Fruit fly (Drosophila melanogaster) whole organism, embryonic: ENCODE results near the gene Ogdh.

Experiments
- Adf1 ChIP-seq: fragments of 200-800 bp; sonication (Bioruptor generic); IDR thresholded peaks from 2 replicates; pipeline ENCODE4 v1.3.6; 2022; ENCODE audit warnings: missing biosample characterization, missing genetic modification characterization
- Antp ChIP-seq: fragments of 200-800 bp; sonication (Bioruptor generic); optimal IDR thresholded peaks from 3 replicates; lab custom pipeline; 2016; ENCODE audit warnings: missing biosample characterization, missing genetic modification characterization
- BEAF-32 ChIP-seq: fragments of 200-800 bp; sonication (Bioruptor generic); optimal IDR thresholded peaks from 3 replicates; lab custom pipeline; 2017; ENCODE audit warnings: missing biosample characterization, missing genetic modification characterization, mild to moderate bottlenecking, moderate library complexity, missing genetic modification reagents
- CG10431 ChIP-seq: fragments of 200-800 bp; sonication (Bioruptor generic); optimal IDR thresholded peaks from 3 replicates; lab custom pipeline; 2018; ENCODE audit warnings: missing biosample characterization, mild to moderate bottlenecking, missing genetic modification characterization
- CG10654 ChIP-seq: fragments of 200-800 bp; sonication (Bioruptor generic); optimal IDR thresholded peaks from 2 replicates; lab custom pipeline; 2016; ENCODE audit warnings: missing biosample characterization, missing genetic modification characterization
- CG12744 ChIP-seq: fragments of 200-800 bp; sonication (Bioruptor generic); optimal IDR thresholded peaks from 2 replicates; lab custom pipeline; 2016; ENCODE audit warnings: missing biosample characterization, missing genetic modification characterization
- CG12769 ChIP-seq: fragments of 200-800 bp; sonication (Bioruptor generic); optimal IDR thresholded peaks from 2 replicates; lab custom pipeline; 2019; ENCODE audit warnings: missing biosample characterization, mild to moderate bottlenecking, missing genetic modification characterization, moderate library complexity
- CG13775 ChIP-seq: fragments of 200-800 bp; sonication (Bioruptor generic); optimal IDR thresholded peaks from 3 replicates; lab custom pipeline; 2017; ENCODE audit warnings: missing biosample characterization, mild to moderate bottlenecking, missing genetic modification characterization
- CG15011 ChIP-seq: fragments of 200-800 bp; sonication (Bioruptor generic); optimal IDR thresholded peaks from 3 replicates; lab custom pipeline; 2018; ENCODE audit warnings: missing biosample characterization, mild to moderate bottlenecking, missing genetic modification characterization
- CG15269 ChIP-seq: fragments of 200-800 bp; sonication (Bioruptor generic); optimal IDR thresholded peaks from 2 replicates; lab custom pipeline; 2018; ENCODE audit warnings: missing biosample characterization, mild to moderate bottlenecking, missing genetic modification characterization, moderate library complexity
- CG1529 ChIP-seq: fragments of 200-800 bp; sonication (Bioruptor generic); optimal IDR thresholded peaks from 3 replicates; lab custom pipeline; 2018; ENCODE audit warnings: missing biosample characterization, missing genetic modification characterization
- CG16813 ChIP-seq: fragments of 200-800 bp; sonication (Bioruptor generic); IDR thresholded peaks from 3 replicates; pipeline ENCODE4 v1.3.6; 2022; ENCODE audit warnings: missing biosample characterization, missing genetic modification characterization; ENCODE audit not compliant: partially characterized antibody
- CG17328 ChIP-seq: fragments of 200-800 bp; sonication (Bioruptor generic); IDR thresholded peaks from 2 replicates; pipeline ENCODE4 v1.3.6; 2022; ENCODE audit warnings: missing biosample characterization, missing genetic modification characterization
- CG1792 ChIP-seq: fragments of 200-800 bp; sonication (Bioruptor generic); optimal IDR thresholded peaks from 2 replicates; lab custom pipeline; 2016; ENCODE audit warnings: missing biosample characterization, missing genetic modification characterization
- CG18476 ChIP-seq: fragments of 200-800 bp; sonication (Bioruptor generic); optimal IDR thresholded peaks from 2 replicates; lab custom pipeline; 2016; ENCODE audit warnings: missing biosample characterization, mild to moderate bottlenecking, missing genetic modification characterization
- CG18764 ChIP-seq: fragments of 200-800 bp; sonication (Bioruptor generic); optimal IDR thresholded peaks from 3 replicates; lab custom pipeline; 2016; ENCODE audit warnings: missing biosample characterization, missing genetic modification characterization
- CG2712 ChIP-seq: fragments of 200-800 bp; optimal IDR thresholded peaks from 3 replicates; lab custom pipeline; 2019; ENCODE audit warnings: missing biosample characterization, mild to moderate bottlenecking, missing genetic modification characterization, moderate library complexity
- CG31224 ChIP-seq: fragments of 200-800 bp; sonication (Bioruptor generic); IDR thresholded peaks from 2 replicates; pipeline ENCODE4 v1.3.6; 2022; ENCODE audit warnings: missing biosample characterization, missing genetic modification characterization
- CG31441 ChIP-seq: fragments of 200-800 bp; sonication (Bioruptor generic); IDR thresholded peaks from 2 replicates; pipeline ENCODE4 v1.3.6; 2022; ENCODE audit warnings: missing biosample characterization, missing genetic modification characterization
- CG4328 ChIP-seq: fragments of 200-800 bp; sonication (Bioruptor generic); optimal IDR thresholded peaks from 3 replicates; lab custom pipeline; 2017; ENCODE audit warnings: missing biosample characterization, missing genetic modification reagents, missing genetic modification characterization
- CG6854 ChIP-seq: fragments of 200-800 bp; sonication (Bioruptor generic); optimal IDR thresholded peaks from 3 replicates; lab custom pipeline; 2017; ENCODE audit warnings: missing biosample characterization, mild to moderate bottlenecking, missing genetic modification characterization
- CG8281 ChIP-seq: fragments of 200-800 bp; sonication (Bioruptor generic); optimal IDR thresholded peaks from 2 replicates; lab custom pipeline; 2018; ENCODE audit warnings: missing biosample characterization, mild to moderate bottlenecking, missing genetic modification characterization, moderate library complexity
- CG9727 ChIP-seq: fragments of 200-800 bp; sonication (Bioruptor generic); optimal IDR thresholded peaks from 3 replicates; lab custom pipeline; 2017; ENCODE audit warnings: missing biosample characterization, mild to moderate bottlenecking, missing genetic modification characterization
- Dip2 ChIP-seq: fragments of 200-800 bp; sonication (Bioruptor generic); IDR thresholded peaks from 2 replicates; pipeline ENCODE4 v1.3.6; 2022; ENCODE audit warnings: missing biosample characterization, missing genetic modification characterization
- Doc2 ChIP-seq: fragments of 200-800 bp; sonication (Bioruptor generic); IDR thresholded peaks from 2 replicates; pipeline ENCODE4 v1.3.6; 2022; ENCODE audit warnings: missing biosample characterization, missing genetic modification characterization
- Dp ChIP-seq: fragments of 200-800 bp; sonication (Bioruptor generic); optimal IDR thresholded peaks from 2 replicates; lab custom pipeline; 2018; ENCODE audit warnings: missing biosample characterization, mild to moderate bottlenecking, missing genetic modification characterization, moderate library complexity
- Eip74EF ChIP-seq, 2 experiments: fragments of 200-800 bp in 1 of 2; fragments of >200 bp in 1 of 2; sonication (Bioruptor generic) in 1 of 2; optimal IDR thresholded peaks; 2 replicates each; lab custom pipeline; 2017 to 2019; ENCODE audit warnings: missing biosample characterization in 2 of 2, missing genetic modification characterization in 2 of 2, mild to moderate bottlenecking in 1 of 2, moderate library complexity in 1 of 2
- Ets97D ChIP-seq: fragments of 200-800 bp; sonication (Bioruptor generic); optimal IDR thresholded peaks from 3 replicates; lab custom pipeline; 2016; ENCODE audit warnings: missing biosample characterization, missing genetic modification characterization
- GATAe ChIP-seq: fragments of 200-800 bp; sonication (Bioruptor generic); conservative IDR thresholded peaks from 2 replicates; pipeline ENCODE4 v1.3.6; 2022; ENCODE audit warnings: missing biosample characterization, missing genetic modification characterization
- H2.0 ChIP-seq: fragments of 200-800 bp; sonication (Bioruptor generic); IDR thresholded peaks from 2 replicates; pipeline ENCODE4 v1.3.6; 2022; ENCODE audit warnings: missing biosample characterization, missing genetic modification characterization
- Hr51 ChIP-seq, 2 experiments: fragments of 200-800 bp; sonication (Bioruptor generic); optimal IDR thresholded peaks; 2 replicates in 1 of 2; 3 replicates in 1 of 2; lab custom pipeline; 2016 to 2018; ENCODE audit warnings: missing biosample characterization in 2 of 2, missing genetic modification characterization in 2 of 2, mild to moderate bottlenecking in 1 of 2, moderate library complexity in 1 of 2
- MESR4 ChIP-seq: fragments of 200-800 bp; sonication (Bioruptor generic); optimal IDR thresholded peaks from 2 replicates; lab custom pipeline; 2018; ENCODE audit warnings: missing biosample characterization, mild to moderate bottlenecking, missing genetic modification characterization, moderate library complexity
- Neu2 ChIP-seq: fragments of 200-800 bp; sonication (Bioruptor generic); optimal IDR thresholded peaks from 3 replicates; lab custom pipeline; 2016; ENCODE audit warnings: missing biosample characterization, missing genetic modification characterization, borderline replicate concordance
- Oaz ChIP-seq: fragments of 200-800 bp; sonication (Bioruptor generic); IDR thresholded peaks from 2 replicates; pipeline ENCODE4 v1.3.6; 2022; ENCODE audit warnings: missing biosample characterization, missing genetic modification characterization
- YL-1 ChIP-seq: fragments of 200-800 bp; sonication (Bioruptor generic); optimal IDR thresholded peaks from 3 replicates; lab custom pipeline; 2017; ENCODE audit warnings: missing biosample characterization, mild to moderate bottlenecking, missing genetic modification characterization
- al ChIP-seq: fragments of 200-800 bp; sonication (Bioruptor generic); IDR thresholded peaks from 2 replicates; pipeline ENCODE4 v1.3.6; 2022; ENCODE audit warnings: missing biosample characterization, missing genetic modification characterization
- aop ChIP-seq: fragments of 200-800 bp; sonication (Bioruptor generic); IDR thresholded peaks from 2 replicates; pipeline ENCODE4 v1.3.6; 2022; ENCODE audit warnings: missing biosample characterization, missing genetic modification characterization
- ato ChIP-seq: fragments of 200-800 bp; sonication (Bioruptor generic); IDR thresholded peaks from 2 replicates; pipeline ENCODE4 v1.3.6; 2022; ENCODE audit warnings: missing biosample characterization, missing genetic modification characterization; ENCODE audit not compliant: partially characterized antibody
- bcd ChIP-seq: fragments of 200-800 bp; sonication (Bioruptor generic); optimal IDR thresholded peaks from 2 replicates; lab custom pipeline; 2017; ENCODE audit warnings: missing biosample characterization, mild to moderate bottlenecking, missing genetic modification characterization
- chm ChIP-seq: fragments of 200-800 bp; sonication (Bioruptor generic); IDR thresholded peaks from 2 replicates; pipeline ENCODE4 v1.3.6; 2022; ENCODE audit warnings: missing biosample characterization, missing genetic modification characterization
- dati ChIP-seq: fragments of 200-800 bp; sonication (Bioruptor generic); IDR thresholded peaks from 2 replicates; pipeline ENCODE4 v1.3.6; 2022; ENCODE audit warnings: missing biosample characterization, missing genetic modification characterization
- dysf ChIP-seq: fragments of 200-800 bp; sonication (Bioruptor generic); IDR thresholded peaks from 3 replicates; pipeline ENCODE4 v1.3.6; 2022; ENCODE audit warnings: missing biosample characterization, missing genetic modification characterization
- fru ChIP-seq: fragments of >200 bp; optimal IDR thresholded peaks from 2 replicates; lab custom pipeline; 2017
- ham ChIP-seq: fragments of 200-800 bp; sonication (Bioruptor generic); IDR thresholded peaks from 2 replicates; pipeline ENCODE4 v1.3.6; 2022; ENCODE audit warnings: missing biosample characterization, missing genetic modification characterization
- hth ChIP-seq: fragments of >200 bp; optimal IDR thresholded peaks from 2 replicates; lab custom pipeline; 2017; ENCODE audit warnings: inconsistent platforms
- inv ChIP-seq: fragments of 200-800 bp; sonication (Bioruptor generic); IDR thresholded peaks from 2 replicates; pipeline ENCODE4 v1.3.6; 2022; ENCODE audit warnings: missing biosample characterization, missing genetic modification characterization; ENCODE audit not compliant: partially characterized antibody
- luna ChIP-seq: fragments of 200-800 bp; sonication (Bioruptor generic); optimal IDR thresholded peaks from 2 replicates; lab custom pipeline; 2016; ENCODE audit warnings: missing biosample characterization, missing genetic modification characterization
- nerfin-2 ChIP-seq: fragments of 200-800 bp; sonication (Bioruptor generic); IDR thresholded peaks from 2 replicates; pipeline ENCODE4 v1.3.6; 2022; ENCODE audit warnings: missing biosample characterization, missing genetic modification characterization; ENCODE audit not compliant: partially characterized antibody
- nom ChIP-seq: fragments of 200-800 bp; sonication (Bioruptor generic); optimal IDR thresholded peaks from 2 replicates; lab custom pipeline; 2017; ENCODE audit warnings: missing biosample characterization, missing genetic modification characterization, mild to moderate bottlenecking, moderate library complexity, missing genetic modification reagents
- sqz ChIP-seq: fragments of 200-800 bp; sonication (Bioruptor generic); optimal IDR thresholded peaks from 3 replicates; lab custom pipeline; 2018; ENCODE audit warnings: missing biosample characterization, mild to moderate bottlenecking, missing genetic modification characterization
- trem ChIP-seq: fragments of 200-800 bp; optimal IDR thresholded peaks from 3 replicates; lab custom pipeline; 2019; ENCODE audit warnings: missing biosample characterization, mild to moderate bottlenecking, missing genetic modification characterization, moderate library complexity

Ogdh gene

DNA sequence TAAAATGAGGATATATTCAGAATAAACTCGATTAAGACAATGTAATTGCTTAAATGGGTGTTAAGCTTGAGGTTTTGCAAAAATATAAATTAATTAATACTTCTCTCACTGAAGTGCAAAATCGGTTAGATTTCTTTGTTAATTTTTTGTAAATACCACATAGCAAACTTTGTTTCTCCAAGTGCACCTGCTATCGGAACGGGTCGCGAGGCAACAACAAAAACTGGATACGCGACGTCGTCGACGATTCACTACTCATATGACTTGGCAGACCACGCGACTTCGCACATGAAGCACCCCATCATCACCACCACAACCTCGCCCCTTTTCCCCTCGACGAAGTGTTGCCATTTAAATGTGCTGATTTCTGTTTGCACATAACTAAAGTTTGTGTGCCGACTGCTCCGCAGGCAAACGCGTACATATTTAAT, 52.4 kb downstream of the Ogdh start (continued):
- peak; percentile 16; the same call in 1 of the 2 replicates for TF ChIP-seq CG31224 (GFP tag; lab: Robert Waterston, UW)
- peak; percentile 55; the same call in 2 of the 3 replicates for TF ChIP-seq dysf (GFP tag; lab: Robert Waterston, UW)
- TF ChIP-seq dati (GFP tag; lab: Robert Waterston, UW): no peak
- TF ChIP-seq H2.0 (GFP tag; lab: Robert Waterston, UW): peak; percentile 26; the same call in 1 of the 2 replicates
- no peak for TF ChIP-seq Eip74EF (GFP tag; optimal IDR thresholded peaks at IDR 0.05; lab: Kevin White, UChicago)
- no peak for TF ChIP-seq CG18764
- TF ChIP-seq CG17328 (GFP tag; lab: Robert Waterston, UW): peak; percentile 29; the same call in 1 of the 2 replicates
- TF ChIP-seq Antp (GFP tag; lab: Kevin White, UChicago): no peak
- no peak for TF ChIP-seq chm
- no peak for TF ChIP-seq MESR4 (GFP tag; lab: Kevin White, UChicago)
- peak; percentile 11 for TF ChIP-seq nom (GFP tag; lab: Kevin White, UChicago)
- no peak for TF ChIP-seq ato
- no peak for TF ChIP-seq YL-1
- TF ChIP-seq Dip2: no peak
- TF ChIP-seq CG8281 (tag; lab: Kevin White, UChicago): no peak
- TF ChIP-seq CG18476 (GFP tag; lab: Kevin White, UChicago): no peak
- no peak for TF ChIP-seq Dp (GFP tag; lab: Kevin White, UChicago)
- peak in 1 of 2 experiments; percentile 40 for TF ChIP-seq Hr51 (GFP tag; optimal IDR thresholded peaks at IDR 0.05; lab: Kevin White, UChicago)
- no peak for TF ChIP-seq CG4328 (GFP tag; lab: Kevin White, UChicago)
- TF ChIP-seq Oaz (GFP tag; lab: Robert Waterston, UW): no peak
- TF ChIP-seq al: peak; percentile 33; the same call in 1 of the 2 replicates
- TF ChIP-seq sqz (GFP tag; lab: Kevin White, UChicago): no peak
- TF ChIP-seq Adf1: peak; percentile 36; the same call in 1 of the 2 replicates
- peak; percentile 7 for TF ChIP-seq CG9727 (GFP tag; lab: Kevin White, UChicago)
- peak; percentile 1 for TF ChIP-seq CG6854 (GFP tag; lab: Kevin White, UChicago)
- TF ChIP-seq CG12744: no peak
- TF ChIP-seq inv (GFP tag; lab: Robert Waterston, UW): no peak
- TF ChIP-seq Neu2 (GFP tag; lab: Kevin White, UChicago): no peak
- no peak for TF ChIP-seq CG16813 (GFP tag; lab: Robert Waterston, UW)
- TF ChIP-seq CG10654 (GFP tag; lab: Kevin White, UChicago): peak; percentile 6
- TF ChIP-seq trem (tag; lab: Kevin White, UChicago): no peak
- TF ChIP-seq Ets97D (GFP tag; lab: Kevin White, UChicago): no peak
- no peak for TF ChIP-seq nerfin-2
- no peak for TF ChIP-seq fru (lab: Kevin White, UChicago)
- no peak for TF ChIP-seq CG1529 (GFP tag; lab: Kevin White, UChicago)
- peak; percentile 40 for TF ChIP-seq CG2712
- TF ChIP-seq CG15269 (tag; lab: Kevin White, UChicago): peak; percentile 43
- no peak for TF ChIP-seq ham (GFP tag; lab: Robert Waterston, UW)
- peak; percentile 25 for TF ChIP-seq bcd (GFP tag; lab: Kevin White, UChicago)
- TF ChIP-seq GATAe (GFP tag; lab: Robert Waterston, UW): 0 out of 2 replicates have a peak, but pooled peaks have one; percentile 14
- TF ChIP-seq CG13775 (GFP tag; lab: Kevin White, UChicago): no peak
- no peak for TF ChIP-seq CG1792 (GFP tag; lab: Kevin White, UChicago)
- peak; percentile 47; the same call in 1 of the 2 replicates for TF ChIP-seq CG31441 (GFP tag; lab: Robert Waterston, UW)
- TF ChIP-seq CG12769 (tag; lab: Kevin White, UChicago): peak; percentile 31
- TF ChIP-seq aop (GFP tag; lab: Robert Waterston, UW): no peak
- no peak for TF ChIP-seq CG15011 (GFP tag; lab: Kevin White, UChicago)
- no peak for TF ChIP-seq luna (GFP tag; lab: Kevin White, UChicago)
- TF ChIP-seq Doc2 (GFP tag; lab: Robert Waterston, UW): no peak
- TF ChIP-seq hth (lab: Kevin White, UChicago): no peak
- no peak for TF ChIP-seq CG10431 (GFP tag; lab: Kevin White, UChicago)
- TF ChIP-seq BEAF-32 (GFP tag; lab: Kevin White, UChicago): no peak
